Worm (Caenorhabditis elegans) whole organism, L3 larva: ENCODE data around the gene ZK688.10.

Experiments used
- fkh-10 ChIP-seq: sonication (generic microtip); optimal IDR thresholded peaks from 2 replicates; lab custom pipeline; 2017; ENCODE audit warnings: missing biosample characterization, missing genetic modification reagents, missing genetic modification characterization
- nhr-28 ChIP-seq: fragments of 150-350 bp; optimal IDR thresholded peaks from 2 replicates; lab custom pipeline; 2014; ENCODE audit warnings: missing biosample characterization, missing genetic modification characterization
- nhr-67 ChIP-seq: fragments of 150-350 bp; optimal IDR thresholded peaks from 2 replicates; lab custom pipeline; 2014; ENCODE audit warnings: missing biosample characterization, missing genetic modification characterization
- nhr-77 ChIP-seq: fragments of 150-350 bp; optimal IDR thresholded peaks from 2 replicates; lab custom pipeline; 2014; ENCODE audit warnings: missing biosample characterization, missing genetic modification characterization
- skn-1 ChIP-seq: fragments of 150-350 bp; optimal IDR thresholded peaks from 2 replicates; lab custom pipeline; 2014; ENCODE audit warnings: missing biosample characterization, missing genetic modification characterization
- snpc-4 ChIP-seq: fragments of 150-350 bp; optimal IDR thresholded peaks from 2 replicates; lab custom pipeline; 2014; ENCODE audit warnings: missing biosample characterization, missing genetic modification characterization
- zag-1 ChIP-seq: fragments of 150-350 bp; optimal IDR thresholded peaks from 2 replicates; lab custom pipeline; 2014; ENCODE audit warnings: missing biosample characterization, missing genetic modification characterization
- ztf-4 ChIP-seq: fragments of 150-350 bp; optimal IDR thresholded peaks from 2 replicates; lab custom pipeline; 2014; ENCODE audit warnings: missing biosample characterization, missing genetic modification characterization

- TF ChIP-seq zag-1 (tag; lab: Kevin White, UChicago), result no peak
- no peak for TF ChIP-seq ztf-4 (tag; lab: Kevin White, UChicago)
- TF ChIP-seq skn-1, result no peak
- no peak for TF ChIP-seq snpc-4
- TF ChIP-seq nhr-28 (tag; lab: Kevin White, UChicago), result no peak
- TF ChIP-seq nhr-67 (tag; lab: Kevin White, UChicago), result no peak
- no peak for TF ChIP-seq fkh-10 (GFP tag; lab: Kevin White, UChicago)
- TF ChIP-seq nhr-77 (tag; lab: Kevin White, UChicago), result no peak
Observed at ce11 chrIII:7858407-7859029, 38.3 kb downstream of the ZK688.10 start, which contains the start of the genes coq-5 and ufm-1.
